Fruit fly (Drosophila melanogaster) Kc167 (cell line): ENCODE measurements around the gene Gr93b.

Experiments
- Sin3A ChIP-seq: fragments of >200 bp; optimal IDR thresholded peaks from 2 replicates; lab custom pipeline; 2018; ENCODE audit warnings: missing external identifiers
- insv ChIP-seq: fragments of >200 bp; optimal IDR thresholded peaks from 3 replicates; lab custom pipeline; 2018; ENCODE audit warnings: missing external identifiers

DNA sequence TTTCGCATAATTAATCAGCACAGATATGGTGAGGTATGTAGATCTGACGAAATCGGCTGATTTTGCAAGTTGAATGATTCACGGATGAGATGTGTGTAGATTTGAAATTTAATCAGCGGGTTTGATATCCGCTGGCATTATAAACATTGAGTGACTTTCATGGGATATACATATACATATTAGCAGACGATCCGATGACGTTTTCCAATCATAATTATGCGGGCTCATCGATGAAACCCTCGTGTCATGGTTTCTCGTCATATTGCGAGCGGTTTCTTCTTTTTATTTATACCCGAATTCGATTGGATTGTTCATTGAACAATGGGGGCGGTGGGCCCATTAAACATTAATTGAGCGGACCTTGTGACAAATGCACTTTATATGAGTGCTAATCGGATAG, 20.9 kb upstream of the Gr93b start:
- TF ChIP-seq Sin3A (lab: Kevin White, UChicago): no peak
- no peak for TF ChIP-seq insv (lab: Kevin White, UChicago)
